Fruit fly (Drosophila melanogaster) whole organism, embryonic: ENCODE results near the gene ND-B16.6.

Experiments
- Aef1 ChIP-seq: fragments of 200-800 bp; sonication (Bioruptor generic); IDR thresholded peaks from 3 replicates; pipeline ENCODE4 v1.3.6; 2022; ENCODE audit warnings: missing biosample characterization, missing genetic modification characterization
- CG11247 ChIP-seq: fragments of 200-800 bp; sonication (Bioruptor generic); IDR thresholded peaks from 2 replicates; pipeline ENCODE4 v1.3.6; 2022; ENCODE audit warnings: missing biosample characterization, missing genetic modification characterization
- CG11398 ChIP-seq: fragments of 200-800 bp; sonication (Bioruptor generic); optimal IDR thresholded peaks from 2 replicates; lab custom pipeline; 2016; ENCODE audit warnings: missing biosample characterization, missing genetic modification characterization
- CG12299 ChIP-seq: fragments of 200-800 bp; sonication (Bioruptor generic); optimal IDR thresholded peaks from 2 replicates; lab custom pipeline; 2018; ENCODE audit warnings: missing biosample characterization, mild to moderate bottlenecking, missing genetic modification characterization
- CG12942 ChIP-seq: fragments of 200-800 bp; sonication (Bioruptor generic); optimal IDR thresholded peaks from 3 replicates; lab custom pipeline; 2016; ENCODE audit warnings: missing biosample characterization, missing genetic modification characterization
- CG13123 ChIP-seq: fragments of 200-800 bp; sonication (Bioruptor generic); optimal IDR thresholded peaks from 2 replicates; lab custom pipeline; 2016; ENCODE audit warnings: missing biosample characterization, missing genetic modification characterization
- CG14050 ChIP-seq: fragments of 200-800 bp; sonication (Bioruptor generic); IDR thresholded peaks from 3 replicates; pipeline ENCODE4 v1.3.6; 2022; ENCODE audit warnings: missing biosample characterization, missing genetic modification characterization
- CG15269 ChIP-seq: fragments of 200-800 bp; sonication (Bioruptor generic); optimal IDR thresholded peaks from 2 replicates; lab custom pipeline; 2018; ENCODE audit warnings: missing biosample characterization, mild to moderate bottlenecking, missing genetic modification characterization, moderate library complexity
- CG16779 ChIP-seq: fragments of 200-800 bp; sonication (Bioruptor generic); IDR thresholded peaks from 2 replicates; pipeline ENCODE4 v1.3.6; 2022; ENCODE audit warnings: missing biosample characterization, missing genetic modification characterization
- CG17385 ChIP-seq: fragments of 200-800 bp; sonication (Bioruptor generic); optimal IDR thresholded peaks from 3 replicates; lab custom pipeline; 2018; ENCODE audit warnings: missing biosample characterization, mild to moderate bottlenecking, missing genetic modification characterization
- CG17568 ChIP-seq: fragments of 200-800 bp; sonication (Bioruptor generic); optimal IDR thresholded peaks from 2 replicates; lab custom pipeline; 2018; ENCODE audit warnings: missing biosample characterization, mild to moderate bottlenecking, missing genetic modification characterization, moderate library complexity
- CG17829 ChIP-seq: fragments of 200-800 bp; optimal IDR thresholded peaks from 2 replicates; lab custom pipeline; 2019; ENCODE audit warnings: missing biosample characterization, mild to moderate bottlenecking, missing genetic modification characterization, moderate library complexity
- CG18011 ChIP-seq: fragments of 200-800 bp; sonication (Bioruptor generic); optimal IDR thresholded peaks from 2 replicates; lab custom pipeline; 2017; ENCODE audit warnings: missing biosample characterization, missing genetic modification characterization, mild to moderate bottlenecking, moderate library complexity, missing genotype
- CG18476 ChIP-seq: fragments of 200-800 bp; sonication (Bioruptor generic); optimal IDR thresholded peaks from 2 replicates; lab custom pipeline; 2016; ENCODE audit warnings: missing biosample characterization, mild to moderate bottlenecking, missing genetic modification characterization
- CG18599 ChIP-seq: fragments of 200-800 bp; sonication (Bioruptor generic); optimal IDR thresholded peaks from 3 replicates; lab custom pipeline; 2017; ENCODE audit warnings: missing biosample characterization, missing genetic modification characterization, mild to moderate bottlenecking, moderate library complexity, missing genetic modification reagents
- CG2202 ChIP-seq: fragments of 200-800 bp; sonication (Bioruptor generic); optimal IDR thresholded peaks from 2 replicates; lab custom pipeline; 2018; ENCODE audit warnings: missing biosample characterization, mild to moderate bottlenecking, missing genetic modification characterization
- CG30403 ChIP-seq: fragments of 200-800 bp; sonication (Bioruptor generic); optimal IDR thresholded peaks from 3 replicates; lab custom pipeline; 2016; ENCODE audit warnings: missing biosample characterization, missing genetic modification characterization
- CG3838 ChIP-seq: fragments of 200-800 bp; sonication (Bioruptor generic); optimal IDR thresholded peaks from 3 replicates; lab custom pipeline; 2016; ENCODE audit warnings: missing biosample characterization, missing genetic modification characterization
- CG4360 ChIP-seq: fragments of 200-800 bp; sonication (Bioruptor generic); IDR thresholded peaks from 2 replicates; pipeline ENCODE4 v1.3.6; 2022; ENCODE audit warnings: missing biosample characterization, missing genetic modification characterization
- CG5245 ChIP-seq: fragments of 200-800 bp; sonication (Bioruptor generic); optimal IDR thresholded peaks from 3 replicates; lab custom pipeline; 2016; ENCODE audit warnings: missing biosample characterization, missing genetic modification characterization
- CG6854 ChIP-seq: fragments of 200-800 bp; sonication (Bioruptor generic); optimal IDR thresholded peaks from 3 replicates; lab custom pipeline; 2017; ENCODE audit warnings: missing biosample characterization, mild to moderate bottlenecking, missing genetic modification characterization
- CG7357 ChIP-seq: fragments of 200-800 bp; sonication (Bioruptor generic); IDR thresholded peaks from 3 replicates; pipeline ENCODE4 v1.3.6; 2022; ENCODE audit warnings: missing biosample characterization, missing genetic modification characterization
- CG8944 ChIP-seq: fragments of 200-800 bp; sonication (Bioruptor generic); optimal IDR thresholded peaks from 3 replicates; lab custom pipeline; 2016; ENCODE audit warnings: missing biosample characterization, missing genetic modification characterization
- CG9437 ChIP-seq: fragments of 200-800 bp; sonication (Bioruptor generic); optimal IDR thresholded peaks from 2 replicates; lab custom pipeline; 2018; ENCODE audit warnings: missing biosample characterization, mild to moderate bottlenecking, missing genetic modification characterization
- D19B ChIP-seq: fragments of 200-800 bp; sonication (Bioruptor generic); optimal IDR thresholded peaks from 2 replicates; lab custom pipeline; 2017; ENCODE audit warnings: missing biosample characterization, mild to moderate bottlenecking, missing genetic modification characterization
- Dref ChIP-seq: fragments of 200-800 bp; sonication (Bioruptor generic); IDR thresholded peaks from 2 replicates; pipeline ENCODE4 v1.3.6; 2022; ENCODE audit warnings: missing biosample characterization, missing genetic modification characterization
- E2f1 ChIP-seq: fragments of 200-800 bp; sonication (Bioruptor generic); IDR thresholded peaks from 2 replicates; pipeline ENCODE4 v1.3.6; 2022; ENCODE audit warnings: missing biosample characterization, missing genetic modification characterization
- NC2α ChIP-seq: fragments of 200-800 bp; sonication (Bioruptor generic); optimal IDR thresholded peaks from 2 replicates; lab custom pipeline; 2016; ENCODE audit warnings: missing biosample characterization, missing genetic modification characterization
- Oli ChIP-seq: fragments of 200-800 bp; sonication (Bioruptor generic); optimal IDR thresholded peaks from 2 replicates; lab custom pipeline; 2018; ENCODE audit warnings: missing biosample characterization, mild to moderate bottlenecking, missing genetic modification characterization, moderate library complexity
- Poxn ChIP-seq: fragments of 200-800 bp; sonication (Bioruptor generic); IDR thresholded peaks from 2 replicates; pipeline ENCODE4 v1.3.6; 2022; ENCODE audit warnings: missing biosample characterization, missing genetic modification characterization
- Rx ChIP-seq: fragments of 200-800 bp; sonication (Bioruptor generic); IDR thresholded peaks from 2 replicates; pipeline ENCODE4 v1.3.6; 2022; ENCODE audit warnings: missing biosample characterization, missing genetic modification characterization
- Xrp1 ChIP-seq: fragments of 200-800 bp; sonication (Bioruptor generic); IDR thresholded peaks from 2 replicates; pipeline ENCODE4 v1.3.6; 2022; ENCODE audit warnings: missing biosample characterization, missing genetic modification characterization
- ase ChIP-seq: fragments of 200-800 bp; sonication (Bioruptor generic); IDR thresholded peaks from 3 replicates; pipeline ENCODE4 v1.3.6; 2022; ENCODE audit warnings: missing biosample characterization, missing genetic modification characterization
- bsh ChIP-seq, 2 experiments: fragments of 200-800 bp; sonication (Bioruptor generic); optimal IDR thresholded peaks; 2 replicates each; lab custom pipeline; 2017 to 2018; ENCODE audit warnings: mild to moderate bottlenecking in 2 of 2, missing biosample characterization in 2 of 2, missing genetic modification characterization in 2 of 2, moderate library complexity in 1 of 2
- chm ChIP-seq: fragments of 200-800 bp; sonication (Bioruptor generic); IDR thresholded peaks from 2 replicates; pipeline ENCODE4 v1.3.6; 2022; ENCODE audit warnings: missing biosample characterization, missing genetic modification characterization
- da ChIP-seq: fragments of 200-800 bp; sonication (Bioruptor generic); optimal IDR thresholded peaks from 2 replicates; lab custom pipeline; 2016; ENCODE audit warnings: missing biosample characterization, missing genetic modification characterization
- dm ChIP-seq: fragments of 200-800 bp; sonication (Bioruptor generic); optimal IDR thresholded peaks from 3 replicates; lab custom pipeline; 2016; ENCODE audit warnings: missing biosample characterization, missing genetic modification characterization
- gcm2 ChIP-seq: fragments of 200-800 bp; sonication (Bioruptor generic); optimal IDR thresholded peaks from 2 replicates; lab custom pipeline; 2016; ENCODE audit warnings: missing biosample characterization, missing genetic modification characterization
- gem ChIP-seq: fragments of 200-800 bp; sonication (Bioruptor generic); optimal IDR thresholded peaks from 2 replicates; lab custom pipeline; 2019; ENCODE audit warnings: missing biosample characterization, mild to moderate bottlenecking, missing genetic modification characterization, moderate library complexity
- jumu ChIP-seq: fragments of 200-800 bp; sonication (Bioruptor generic); optimal IDR thresholded peaks from 3 replicates; lab custom pipeline; 2016; ENCODE audit warnings: missing biosample characterization, missing genetic modification characterization
- ken ChIP-seq: fragments of 200-800 bp; sonication (Bioruptor generic); IDR thresholded peaks from 3 replicates; pipeline ENCODE4 v1.3.6; 2022; ENCODE audit warnings: missing biosample characterization, missing genetic modification characterization
- kni ChIP-seq: fragments of 200-800 bp; sonication (Bioruptor generic); optimal IDR thresholded peaks from 3 replicates; lab custom pipeline; 2017; ENCODE audit warnings: mild to moderate bottlenecking, missing biosample characterization, missing genetic modification reagents, missing genetic modification characterization
- odd ChIP-seq: fragments of 200-800 bp; sonication (Bioruptor generic); optimal IDR thresholded peaks from 2 replicates; lab custom pipeline; 2017; ENCODE audit warnings: missing biosample characterization, mild to moderate bottlenecking, missing genetic modification characterization
- org-1 ChIP-seq: fragments of 200-800 bp; sonication (Bioruptor generic); optimal IDR thresholded peaks from 2 replicates; lab custom pipeline; 2017; ENCODE audit warnings: missing biosample characterization, missing genetic modification characterization
- prd ChIP-seq, 3 experiments: fragments of >200 bp in 2 of 3; fragments of 200-800 bp in 1 of 3; sonication (Bioruptor generic) in 1 of 3; optimal IDR thresholded peaks in 2 of 3; IDR thresholded peaks in 1 of 3; 2 replicates in 2 of 3; 3 replicates in 1 of 3; pipeline versions ENCODE4 v1.3.6 to Lab custom; 2017 to 2022; ENCODE audit warnings: missing biosample characterization in 1 of 3, missing genetic modification characterization in 1 of 3
- rib ChIP-seq: fragments of 200-800 bp; sonication (Bioruptor generic); IDR thresholded peaks from 2 replicates; pipeline ENCODE4 v1.3.6; 2022; ENCODE audit warnings: missing biosample characterization, missing genetic modification characterization
- sc ChIP-seq, 3 experiments: fragments of >200 bp in 2 of 3; fragments of 200-800 bp in 1 of 3; sonication (Bioruptor generic) in 1 of 3; optimal IDR thresholded peaks; 2 replicates in 2 of 3; 3 replicates in 1 of 3; lab custom pipeline; 2017; ENCODE audit warnings: mild to moderate bottlenecking in 1 of 3, missing biosample characterization in 1 of 3, missing genetic modification characterization in 1 of 3, missing genetic modification reagents in 1 of 3
- sisA ChIP-seq: fragments of 200-800 bp; sonication (Bioruptor generic); IDR thresholded peaks from 2 replicates; pipeline ENCODE4 v1.3.6; 2022; ENCODE audit warnings: missing biosample characterization, missing genetic modification characterization
- tll ChIP-seq, 2 experiments: fragments of 200-800 bp in 1 of 2; fragments of >200 bp in 1 of 2; sonication (Bioruptor generic) in 1 of 2; optimal IDR thresholded peaks; 2 replicates each; lab custom pipeline; 2017 to 2019; ENCODE audit warnings: missing biosample characterization in 2 of 2, missing genetic modification characterization in 2 of 2, mild to moderate bottlenecking in 1 of 2, moderate library complexity in 1 of 2

Gene ND-B16.6

dm6 chrX:6340593-6341068, 9.6 kb downstream of the ND-B16.6 start (continued):
- TF ChIP-seq kni (GFP tag; lab: Kevin White, UChicago) = peak; percentile 19
- no peak for TF ChIP-seq CG11398 (GFP tag; lab: Kevin White, UChicago)
- TF ChIP-seq Dref (GFP tag; lab: Robert Waterston, UW) = no peak
- TF ChIP-seq prd (optimal IDR thresholded peaks at IDR 0.05; lab: Kevin White, UChicago) = no peak
- TF ChIP-seq prd (GFP tag; IDR thresholded peaks at IDR 0.05; lab: Robert Waterston, UW) = no peak; the same call in 1 of the 3 replicates
- TF ChIP-seq CG3838 (GFP tag; lab: Kevin White, UChicago) = no peak
- TF ChIP-seq CG8944 (GFP tag; lab: Kevin White, UChicago) = no peak
- TF ChIP-seq CG5245 = peak; percentile 61
- TF ChIP-seq CG17385 (GFP tag; lab: Kevin White, UChicago) = peak; percentile 65
- TF ChIP-seq CG18011 (GFP tag; lab: Kevin White, UChicago) = peak; percentile 72
- TF ChIP-seq jumu (GFP tag; lab: Kevin White, UChicago) = peak; percentile 14
- peak; percentile 27 for TF ChIP-seq gcm2 (GFP tag; lab: Kevin White, UChicago)
- TF ChIP-seq rib = peak; percentile 45; the same call in 1 of the 2 replicates
- TF ChIP-seq CG2202 (tag; lab: Kevin White, UChicago) = peak; percentile 28
- TF ChIP-seq org-1 (GFP tag; lab: Kevin White, UChicago) = peak; percentile 82
- no peak for TF ChIP-seq tll (GFP tag; optimal IDR thresholded peaks at IDR 0.05; lab: Kevin White, UChicago)
- peak; percentile 88 for TF ChIP-seq gem (tag; lab: Kevin White, UChicago)
- no peak for TF ChIP-seq ken (GFP tag; lab: Robert Waterston, UW)
- peak; percentile 75 for TF ChIP-seq CG17568 (GFP tag; lab: Kevin White, UChicago)
- TF ChIP-seq Oli (tag; lab: Kevin White, UChicago) = peak; percentile 86
- TF ChIP-seq CG14050 (GFP tag; lab: Robert Waterston, UW) = peak; percentile 24; the same call in 1 of the 3 replicates
- peak; percentile 84 for TF ChIP-seq CG18599 (GFP tag; lab: Kevin White, UChicago)
- TF ChIP-seq CG6854 (GFP tag; lab: Kevin White, UChicago) = peak; percentile 74
- 0 out of 2 replicates have a peak, but pooled peaks have one; percentile 25 for TF ChIP-seq Rx (GFP tag; lab: Robert Waterston, UW)
- 0 out of 2 replicates have a peak, but pooled peaks have one; percentile 8 for TF ChIP-seq CG4360 (GFP tag; lab: Robert Waterston, UW)
- TF ChIP-seq sc (optimal IDR thresholded peaks at IDR 0.05; lab: Kevin White, UChicago) = no peak
- peak; percentile 54 for TF ChIP-seq sc (GFP tag; optimal IDR thresholded peaks at IDR 0.05; lab: Kevin White, UChicago)
- TF ChIP-seq ase (GFP tag; lab: Robert Waterston, UW) = peak; percentile 62; the same call in 1 of the 3 replicates
- TF ChIP-seq Xrp1 (GFP tag; lab: Robert Waterston, UW) = peak; percentile 66
- peak; percentile 64 for TF ChIP-seq CG17829
- TF ChIP-seq E2f1 (GFP tag; lab: Robert Waterston, UW) = peak; percentile 26; the same call in 1 of the 2 replicates
- peak; percentile 78 for TF ChIP-seq CG30403 (GFP tag; lab: Kevin White, UChicago)
- peak; percentile 13 for TF ChIP-seq CG13123 (GFP tag; lab: Kevin White, UChicago)
- no peak for TF ChIP-seq sisA (GFP tag; lab: Robert Waterston, UW)
- TF ChIP-seq CG18476 = peak; percentile 43
- no peak for TF ChIP-seq CG16779

dm6 chrX:6339970-6340548, 10.1 kb downstream of the ND-B16.6 start:
- no peak for TF ChIP-seq CG9437
- peak; percentile 53; the same call in 2 of the 3 replicates for TF ChIP-seq Aef1 (GFP tag; lab: Robert Waterston, UW)
- TF ChIP-seq NC2α (GFP tag; lab: Kevin White, UChicago) = no peak
- TF ChIP-seq CG16779 = no peak
- peak; percentile 23 for TF ChIP-seq dm
- peak; percentile 56; the same call in 1 of the 2 replicates for TF ChIP-seq CG11247 (GFP tag; lab: Robert Waterston, UW)
- peak; percentile 23 for TF ChIP-seq CG12299 (tag; lab: Kevin White, UChicago)
- peak; percentile 10 for TF ChIP-seq CG12942
- peak; percentile 44; the same call in 1 of the 2 replicates for TF ChIP-seq chm (GFP tag; lab: Robert Waterston, UW)
- TF ChIP-seq odd (GFP tag; lab: Kevin White, UChicago) = no peak
- TF ChIP-seq da (GFP tag; lab: Kevin White, UChicago) = no peak
- no peak for TF ChIP-seq Poxn (GFP tag; lab: Robert Waterston, UW)
- peak; percentile 28; the same call in 1 of the 3 replicates for TF ChIP-seq CG7357 (GFP tag; lab: Robert Waterston, UW)
- TF ChIP-seq bsh (GFP tag; optimal IDR thresholded peaks at IDR 0.05; lab: Kevin White, UChicago) = peak in 1 of 2 experiments; percentile 73
- no peak for TF ChIP-seq D19B (GFP tag; lab: Kevin White, UChicago)
- peak; percentile 59 for TF ChIP-seq CG15269 (tag; lab: Kevin White, UChicago)
